Worm (Caenorhabditis elegans) whole organism, mixed stage, embryonic: ENCODE results near the gene srh-75.

ENCODE experiments used
- M03D4.4 ChIP-seq: sonication (generic microtip); optimal IDR thresholded peaks from 2 replicates; lab custom pipeline; 2017; ENCODE audit warnings: mild to moderate bottlenecking, missing genetic modification characterization, missing compliant biosample characterization
- bed-3 ChIP-seq: fragments of 200-800 bp; sonication (Bioruptor generic); optimal IDR thresholded peaks from 3 replicates; lab custom pipeline; 2018; ENCODE audit warnings: mild to moderate bottlenecking, missing genetic modification characterization, moderate library complexity, missing compliant biosample characterization
- blmp-1 ChIP-seq: fragments of 150-350 bp; optimal IDR thresholded peaks from 2 replicates; lab custom pipeline; 2014; ENCODE audit warnings: missing biosample characterization, missing genetic modification characterization
- ceh-39 ChIP-seq: fragments of 150-350 bp; optimal IDR thresholded peaks from 2 replicates; lab custom pipeline; 2014; ENCODE audit warnings: missing biosample characterization, missing genetic modification characterization
- ceh-43 ChIP-seq: fragments of 200-800 bp; sonication (Bioruptor generic); optimal IDR thresholded peaks from 2 replicates; lab custom pipeline; 2018; ENCODE audit warnings: mild to moderate bottlenecking, missing genetic modification characterization, moderate library complexity, missing compliant biosample characterization
- ceh-83 ChIP-seq: fragments of 200-800 bp; sonication (Bioruptor generic); optimal IDR thresholded peaks from 2 replicates; lab custom pipeline; 2018; ENCODE audit warnings: mild to moderate bottlenecking, missing genetic modification characterization, missing compliant biosample characterization
- cnd-1 ChIP-seq: fragments of 200-800 bp; sonication (Bioruptor generic); optimal IDR thresholded peaks from 2 replicates; lab custom pipeline; 2018; ENCODE audit warnings: mild to moderate bottlenecking, missing genetic modification characterization, missing compliant biosample characterization
- elt-1 ChIP-seq: sonication (generic microtip); optimal IDR thresholded peaks from 2 replicates; lab custom pipeline; 2017; ENCODE audit warnings: missing genetic modification characterization, mild to moderate bottlenecking, missing compliant biosample characterization, antibody characterized with exemption, moderate library complexity, borderline replicate concordance; ENCODE audit not compliant: insufficient read depth
- elt-3 ChIP-seq: fragments of 150-350 bp; optimal IDR thresholded peaks from 2 replicates; lab custom pipeline; 2014; ENCODE audit warnings: missing biosample characterization, missing genetic modification characterization
- flh-1 ChIP-seq: fragments of 200-800 bp; sonication (Bioruptor generic); optimal IDR thresholded peaks from 2 replicates; lab custom pipeline; 2018; ENCODE audit warnings: mild to moderate bottlenecking, missing genetic modification characterization, moderate library complexity, missing compliant biosample characterization
- ham-2 ChIP-seq: fragments of 200-800 bp; sonication (Bioruptor generic); optimal IDR thresholded peaks from 2 replicates; lab custom pipeline; 2018; ENCODE audit warnings: mild to moderate bottlenecking, missing genetic modification characterization, missing compliant biosample characterization
- hlh-1 ChIP-seq: fragments of 150-350 bp; optimal IDR thresholded peaks from 2 replicates; lab custom pipeline; 2014; ENCODE audit warnings: missing biosample characterization, missing genetic modification reagents, missing genetic modification characterization
- lin-13 ChIP-seq: fragments of 150-350 bp; optimal IDR thresholded peaks from 2 replicates; lab custom pipeline; 2014; ENCODE audit warnings: missing biosample characterization, missing genetic modification characterization
- lin-32 ChIP-seq: fragments of 200-800 bp; sonication (Bioruptor generic); optimal IDR thresholded peaks from 2 replicates; lab custom pipeline; 2018; ENCODE audit warnings: mild to moderate bottlenecking, missing genetic modification characterization, missing compliant biosample characterization
- mab-5 ChIP-seq: fragments of 150-350 bp; optimal IDR thresholded peaks from 2 replicates; lab custom pipeline; 2014; ENCODE audit warnings: missing biosample characterization, missing genetic modification characterization
- mep-1 ChIP-seq: fragments of 150-350 bp; optimal IDR thresholded peaks from 2 replicates; lab custom pipeline; 2017; ENCODE audit warnings: missing biosample characterization, missing genetic modification reagents, missing genetic modification characterization, inconsistent platforms
- mls-2 ChIP-seq: sonication (generic microtip); optimal IDR thresholded peaks from 2 replicates; lab custom pipeline; 2016; ENCODE audit warnings: mild to moderate bottlenecking, missing genetic modification characterization, moderate library complexity, missing compliant biosample characterization
- nhr-12 ChIP-seq: fragments of 150-350 bp; optimal IDR thresholded peaks from 2 replicates; lab custom pipeline; 2014; ENCODE audit warnings: missing biosample characterization, missing genetic modification characterization
- nhr-2 ChIP-seq: fragments of 150-350 bp; optimal IDR thresholded peaks from 2 replicates; lab custom pipeline; 2014; ENCODE audit warnings: missing biosample characterization, missing genetic modification characterization
- nhr-28 ChIP-seq: fragments of 150-350 bp; optimal IDR thresholded peaks from 2 replicates; lab custom pipeline; 2014; ENCODE audit warnings: missing biosample characterization, missing genetic modification characterization
- nhr-76 ChIP-seq: sonication (generic microtip); optimal IDR thresholded peaks from 2 replicates; lab custom pipeline; 2017; ENCODE audit warnings: missing biosample characterization, missing genetic modification characterization
- sem-2 ChIP-seq: fragments of 200-800 bp; sonication (Bioruptor generic); optimal IDR thresholded peaks from 2 replicates; lab custom pipeline; 2018; ENCODE audit warnings: mild to moderate bottlenecking, missing genetic modification characterization, missing compliant biosample characterization
- snpc-4 ChIP-seq: fragments of 150-350 bp; optimal IDR thresholded peaks from 2 replicates; lab custom pipeline; 2014; ENCODE audit warnings: missing biosample characterization, missing genetic modification characterization
- sptf-1 ChIP-seq: sonication (generic microtip); optimal IDR thresholded peaks from 2 replicates; lab custom pipeline; 2017; ENCODE audit warnings: mild to moderate bottlenecking, missing genetic modification characterization, moderate library complexity, missing compliant biosample characterization
- tbx-8 ChIP-seq: fragments of 200-800 bp; sonication (Bioruptor generic); optimal IDR thresholded peaks from 2 replicates; lab custom pipeline; 2018; ENCODE audit warnings: mild to moderate bottlenecking, missing genetic modification characterization, moderate library complexity, missing compliant biosample characterization
- unc-120 ChIP-seq: sonication (generic microtip); optimal IDR thresholded peaks from 2 replicates; lab custom pipeline; 2017; ENCODE audit warnings: missing genetic modification characterization, missing compliant biosample characterization; ENCODE audit not compliant: poor library complexity, severe bottlenecking
- unc-39 ChIP-seq: fragments of 150-350 bp; optimal IDR thresholded peaks from 2 replicates; lab custom pipeline; 2014; ENCODE audit warnings: missing biosample characterization, missing genetic modification characterization
- unc-62 ChIP-seq: fragments of 150-350 bp; optimal IDR thresholded peaks from 2 replicates; lab custom pipeline; 2014; ENCODE audit warnings: missing biosample characterization, missing genetic modification reagents, missing genetic modification characterization
- zip-8 ChIP-seq: fragments of 150-350 bp; optimal IDR thresholded peaks from 2 replicates; lab custom pipeline; 2014; ENCODE audit warnings: missing biosample characterization, missing genetic modification characterization
- ztf-11 ChIP-seq: fragments of 150-350 bp; optimal IDR thresholded peaks from 2 replicates; lab custom pipeline; 2014; ENCODE audit warnings: missing biosample characterization, missing genetic modification characterization

The srh-75 gene

DNA sequence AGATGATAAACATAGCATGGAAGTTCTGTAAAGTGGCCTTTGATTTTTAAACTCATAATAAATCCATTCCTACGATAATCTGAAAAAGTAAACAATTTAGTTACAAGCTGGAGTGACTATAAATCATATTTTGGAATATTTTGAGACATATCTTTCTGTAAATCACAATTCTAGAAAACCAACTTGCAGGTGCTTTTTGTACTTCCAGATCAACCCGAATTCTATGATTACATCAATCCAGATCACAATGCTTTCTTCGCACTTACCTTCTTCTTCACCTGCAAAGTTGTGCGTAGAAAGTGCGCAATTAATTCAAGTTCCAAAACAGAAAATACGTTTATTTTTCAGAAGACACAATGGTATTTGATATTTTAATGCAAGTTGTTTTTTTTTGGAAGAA, 42.2 kb downstream of the srh-75 start:
- no peak for TF ChIP-seq ceh-43 (GFP tag; lab: Kevin White, UChicago)
- TF ChIP-seq cnd-1 (tag; lab: Kevin White, UChicago) = no peak
- TF ChIP-seq blmp-1 = no peak
- no peak for TF ChIP-seq ceh-39 (tag; lab: Kevin White, UChicago)
- TF ChIP-seq nhr-12 (tag; lab: Kevin White, UChicago) = no peak

ce11 chrV:11013179-11013578, 43.8 kb downstream of the srh-75 start:
- TF ChIP-seq mls-2 (tag; lab: Kevin White, UChicago) = no peak
- no peak for TF ChIP-seq flh-1 (GFP tag; lab: Kevin White, UChicago)
- no peak for TF ChIP-seq bed-3 (GFP tag; lab: Kevin White, UChicago)
- TF ChIP-seq ztf-11 (tag; lab: Kevin White, UChicago) = no peak
- no peak for TF ChIP-seq ham-2 (GFP tag; lab: Kevin White, UChicago)
- no peak for TF ChIP-seq zip-8
- no peak for TF ChIP-seq sptf-1 (tag; lab: Kevin White, UChicago)

DNA sequence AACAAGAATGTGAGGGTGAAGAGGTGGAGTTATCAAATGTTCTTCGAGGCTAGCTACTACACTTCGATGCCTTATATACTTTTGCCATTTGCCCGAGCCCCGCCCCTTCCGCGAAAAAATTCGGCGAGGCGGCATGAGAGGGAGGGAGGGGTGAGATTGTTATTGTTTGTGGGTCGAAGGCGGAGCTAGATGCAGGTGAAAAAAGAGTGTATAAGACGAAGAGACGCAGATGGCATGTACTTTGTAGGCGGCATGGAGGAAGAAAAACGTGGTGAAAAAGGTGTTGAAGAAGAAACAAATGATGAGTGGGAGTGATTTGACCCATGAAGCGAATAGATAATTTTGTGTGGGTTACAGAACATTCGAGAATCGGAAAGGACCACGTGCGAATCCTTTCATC, 44.5 kb downstream of the srh-75 start, which contains the start of gene C13G3.1:
Gene C13G3.1 (minus strand): TSS at position 47 of the 400 bp plus-strand sequence.
- TF ChIP-seq snpc-4 (no peak), elt-3 (tag; lab: Kevin White, UChicago) (no peak), ztf-11 (tag; lab: Kevin White, UChicago) (no peak), nhr-28 (tag; lab: Kevin White, UChicago) (no peak), nhr-2 (tag; lab: Kevin White, UChicago) (no peak), tbx-8 (GFP tag; lab: Kevin White, UChicago) (no peak), nhr-76 (tag; lab: Kevin White, UChicago) (no peak), hlh-1 (no peak), M03D4.4 (tag; lab: Kevin White, UChicago) (no peak), zip-8 (no peak), unc-39 (no peak), mab-5 (tag; lab: Kevin White, UChicago) (no peak), elt-1 (tag; lab: Kevin White, UChicago) (no peak), bed-3 (GFP tag; lab: Kevin White, UChicago) (no peak), lin-32 (no peak), ceh-39 (tag; lab: Kevin White, UChicago) (no peak), flh-1 (GFP tag; lab: Kevin White, UChicago) (no peak), sem-2 (GFP tag; lab: Kevin White, UChicago) (no peak), nhr-12 (tag; lab: Kevin White, UChicago) (no peak)

- no peak for TF ChIP-seq zip-8
- TF ChIP-seq unc-120 (tag; lab: Kevin White, UChicago) = no peak
- no peak for TF ChIP-seq ceh-83 (GFP tag; lab: Kevin White, UChicago)
- no peak for TF ChIP-seq nhr-2 (tag; lab: Kevin White, UChicago)
- no peak for TF ChIP-seq mab-5 (tag; lab: Kevin White, UChicago)
- no peak for TF ChIP-seq elt-1 (tag; lab: Kevin White, UChicago)
- no peak for TF ChIP-seq snpc-4
- no peak for TF ChIP-seq hlh-1
- no peak for TF ChIP-seq unc-39
- TF ChIP-seq tbx-8 (GFP tag; lab: Kevin White, UChicago) = no peak
- no peak for TF ChIP-seq cnd-1 (tag; lab: Kevin White, UChicago)
- TF ChIP-seq ham-2 (GFP tag; lab: Kevin White, UChicago) = no peak
- TF ChIP-seq lin-32 = no peak
- no peak for TF ChIP-seq flh-1 (GFP tag; lab: Kevin White, UChicago)
- TF ChIP-seq mep-1 (tag; lab: Kevin White, UChicago) = no peak
- no peak for TF ChIP-seq nhr-28 (tag; lab: Kevin White, UChicago)
These were observed 45.1 kb downstream of the srh-75 start for ce11 chrV:11011807-11012206.

DNA sequence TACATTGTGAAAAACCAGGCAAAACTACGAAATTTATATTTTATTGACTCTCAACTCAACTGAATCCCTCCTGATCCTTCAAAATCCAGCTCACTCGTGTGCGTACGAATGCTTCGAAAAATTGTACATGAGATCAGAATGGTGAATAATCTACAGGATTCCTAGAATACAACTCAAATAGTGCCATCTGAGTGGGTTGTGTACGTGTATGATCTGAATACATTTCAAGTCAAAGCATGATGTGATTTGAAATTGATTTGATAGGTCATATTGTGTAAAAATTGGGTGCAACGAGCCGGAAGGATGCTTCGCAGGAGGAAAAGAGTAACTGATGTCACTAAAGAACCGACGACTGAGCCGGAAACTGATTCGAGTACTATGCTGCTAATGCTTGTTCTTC, 46.2 kb downstream of the srh-75 start:
- TF ChIP-seq hlh-1 (no peak), bed-3 (GFP tag; lab: Kevin White, UChicago) (no peak), elt-1 (tag; lab: Kevin White, UChicago) (no peak), cnd-1 (tag; lab: Kevin White, UChicago) (no peak), ham-2 (GFP tag; lab: Kevin White, UChicago) (no peak), sptf-1 (tag; lab: Kevin White, UChicago) (no peak), unc-62 (no peak), mls-2 (tag; lab: Kevin White, UChicago) (no peak), lin-32 (no peak), nhr-12 (tag; lab: Kevin White, UChicago) (no peak), M03D4.4 (tag; lab: Kevin White, UChicago) (no peak), unc-120 (tag; lab: Kevin White, UChicago) (no peak), lin-13 (no peak), sem-2 (GFP tag; lab: Kevin White, UChicago) (no peak)
